Worm (Caenorhabditis elegans) whole organism, early embryonic: ENCODE measurements around the gene ivph-3.

Source experiments
- B0310.2 ChIP-seq: sonication (generic microtip); optimal IDR thresholded peaks from 2 replicates; lab custom pipeline; 2016; ENCODE audit warnings: mild to moderate bottlenecking, missing genetic modification characterization, missing compliant biosample characterization
- F13C5.2 ChIP-seq: sonication (generic microtip); optimal IDR thresholded peaks from 2 replicates; lab custom pipeline; 2017; ENCODE audit warnings: mild to moderate bottlenecking, missing genetic modification characterization, inconsistent platforms, missing compliant biosample characterization
- aly-1 ChIP-seq: sonication (generic microtip); optimal IDR thresholded peaks from 2 replicates; lab custom pipeline; 2016; ENCODE audit warnings: missing genetic modification characterization, missing compliant biosample characterization
- ama-1 ChIP-seq: fragments of 150-350 bp; optimal IDR thresholded peaks from 2 replicates; lab custom pipeline; 2014
- ceh-13 ChIP-seq: fragments of 200-800 bp; sonication (Bioruptor generic); optimal IDR thresholded peaks from 2 replicates; lab custom pipeline; 2018; ENCODE audit warnings: mild to moderate bottlenecking, missing genetic modification characterization, missing compliant biosample characterization
- ceh-36 ChIP-seq: sonication (generic microtip); optimal IDR thresholded peaks from 2 replicates; lab custom pipeline; 2016; ENCODE audit warnings: missing genetic modification characterization, inconsistent platforms, missing compliant biosample characterization
- ets-7 ChIP-seq: sonication (generic microtip); optimal IDR thresholded peaks from 2 replicates; lab custom pipeline; 2016; ENCODE audit warnings: missing genotype, missing genetic modification characterization, missing compliant biosample characterization
- flt-1 ChIP-seq: fragments of 200-800 bp; sonication (Bioruptor generic); IDR thresholded peaks from 2 replicates; pipeline ENCODE4 v1.3.6; 2022; ENCODE audit warnings: missing genetic modification characterization, missing compliant biosample characterization
- hmbx-1 ChIP-seq: sonication (generic microtip); optimal IDR thresholded peaks from 2 replicates; lab custom pipeline; 2016; ENCODE audit warnings: mild to moderate bottlenecking, missing genetic modification characterization, missing compliant biosample characterization
- hmg-4 ChIP-seq: fragments of 200-800 bp; sonication (Bioruptor generic); optimal IDR thresholded peaks from 2 replicates; lab custom pipeline; 2018; ENCODE audit warnings: mild to moderate bottlenecking, missing genetic modification characterization, missing compliant biosample characterization
- hnd-1 ChIP-seq: sonication (generic microtip); optimal IDR thresholded peaks from 2 replicates; lab custom pipeline; 2016; ENCODE audit warnings: missing genetic modification characterization, missing compliant biosample characterization
- pes-1 ChIP-seq: fragments of 200-800 bp; sonication (Bioruptor generic); IDR thresholded peaks from 2 replicates; pipeline ENCODE4 v1.3.6; 2022; ENCODE audit warnings: missing genetic modification reagents, missing genetic modification characterization, missing compliant biosample characterization
- scrt-1 ChIP-seq: fragments of 200-800 bp; sonication (Bioruptor generic); IDR thresholded peaks from 2 replicates; pipeline ENCODE4 v1.3.6; 2022; ENCODE audit warnings: missing genetic modification characterization, missing compliant biosample characterization
- sea-1 ChIP-seq: fragments of 200-800 bp; sonication (Bioruptor generic); conservative IDR thresholded peaks from 2 replicates; pipeline ENCODE4 v1.3.6; 2022; ENCODE audit warnings: missing genetic modification characterization, missing compliant biosample characterization
- tbx-11 ChIP-seq: fragments of 200-800 bp; sonication (Bioruptor generic); IDR thresholded peaks from 2 replicates; pipeline ENCODE4 v1.3.6; 2022; ENCODE audit warnings: missing genetic modification characterization, missing compliant biosample characterization
- tbx-37 ChIP-seq: fragments of 200-800 bp; sonication (Bioruptor generic); conservative IDR thresholded peaks from 2 replicates; pipeline ENCODE4 v1.3.6; 2022; ENCODE audit warnings: missing genetic modification reagents, missing genetic modification characterization, missing compliant biosample characterization
- tra-4 ChIP-seq: sonication (generic microtip); optimal IDR thresholded peaks from 2 replicates; lab custom pipeline; 2017; ENCODE audit warnings: missing genetic modification characterization, missing compliant biosample characterization

Gene ivph-3

ce11 chrIV:3053428-3053827 lies at the start of gene ivph-3:
TSS of gene ivph-3 (plus strand) at chrIV:3053728.
- no peak for TF ChIP-seq tbx-11 (GFP tag; lab: Robert Waterston, UW)
- TF ChIP-seq sea-1 (GFP tag; lab: Robert Waterston, UW): no peak
- TF ChIP-seq ets-7: no peak
- no peak for TF ChIP-seq ama-1 (lab: Kevin White, UChicago)
- TF ChIP-seq flt-1 (GFP tag; lab: Robert Waterston, UW): no peak
- no peak for TF ChIP-seq hnd-1 (tag; lab: Kevin White, UChicago)
- TF ChIP-seq B0310.2 (tag; lab: Kevin White, UChicago): no peak
- no peak for TF ChIP-seq ceh-36 (tag; lab: Kevin White, UChicago)
- no peak for TF ChIP-seq pes-1 (GFP tag; lab: Robert Waterston, UW)
- TF ChIP-seq aly-1: no peak
- no peak for TF ChIP-seq F13C5.2 (tag; lab: Kevin White, UChicago)
- TF ChIP-seq tra-4 (tag; lab: Kevin White, UChicago): no peak
- no peak for TF ChIP-seq hmg-4 (GFP tag; lab: Kevin White, UChicago)
- no peak for TF ChIP-seq tbx-37
- TF ChIP-seq ceh-13 (GFP tag; lab: Kevin White, UChicago): no peak
- TF ChIP-seq scrt-1 (GFP tag; lab: Robert Waterston, UW): no peak
- TF ChIP-seq hmbx-1 (tag; lab: Kevin White, UChicago): no peak

- TF ChIP-seq ets-7 (no peak), ama-1 (lab: Kevin White, UChicago) (no peak), tbx-37 (no peak)
Measured at ce11 chrIV:3008828-3009227, 44.7 kb upstream of the ivph-3 start, which contains the start of gene Y54G2A.73. TSS of gene Y54G2A.73 (minus strand) at chrIV:3008892.

ce11 chrIV:3011647-3012046 lies 41.9 kb upstream of the ivph-3 start:
- no peak for TF ChIP-seq ceh-36 (tag; lab: Kevin White, UChicago)
- TF ChIP-seq F13C5.2 (tag; lab: Kevin White, UChicago): no peak
- no peak for TF ChIP-seq ets-7
- no peak for TF ChIP-seq tra-4 (tag; lab: Kevin White, UChicago)
- no peak for TF ChIP-seq flt-1 (GFP tag; lab: Robert Waterston, UW)
- TF ChIP-seq pes-1 (GFP tag; lab: Robert Waterston, UW): no peak
- no peak for TF ChIP-seq hmbx-1 (tag; lab: Kevin White, UChicago)
- TF ChIP-seq ceh-13 (GFP tag; lab: Kevin White, UChicago): no peak
- TF ChIP-seq aly-1: no peak
- TF ChIP-seq hmg-4 (GFP tag; lab: Kevin White, UChicago): no peak
- TF ChIP-seq hnd-1 (tag; lab: Kevin White, UChicago): no peak
- no peak for TF ChIP-seq ama-1 (lab: Kevin White, UChicago)
- TF ChIP-seq scrt-1 (GFP tag; lab: Robert Waterston, UW): no peak

- TF ChIP-seq pes-1 (GFP tag; lab: Robert Waterston, UW): no peak
- no peak for TF ChIP-seq sea-1 (GFP tag; lab: Robert Waterston, UW)
- no peak for TF ChIP-seq F13C5.2 (tag; lab: Kevin White, UChicago)
- no peak for TF ChIP-seq tra-4 (tag; lab: Kevin White, UChicago)
- TF ChIP-seq tbx-37: no peak
- no peak for TF ChIP-seq hmg-4 (GFP tag; lab: Kevin White, UChicago)
- TF ChIP-seq scrt-1 (GFP tag; lab: Robert Waterston, UW): no peak
- no peak for TF ChIP-seq ama-1 (lab: Kevin White, UChicago)
- no peak for TF ChIP-seq hnd-1 (tag; lab: Kevin White, UChicago)
- TF ChIP-seq ets-7: no peak
- no peak for TF ChIP-seq tbx-11 (GFP tag; lab: Robert Waterston, UW)
Measured at ce11 chrIV:3012374-3013142, 41.0 kb upstream of the ivph-3 start, which contains the start of the genes Y54G2A.28 and vrp-1. TSS of gene Y54G2A.28 (minus strand) at chrIV:3012421. TSS of gene vrp-1 (plus strand) at chrIV:3012587.

- TF ChIP-seq B0310.2 (tag; lab: Kevin White, UChicago) (no peak), ceh-36 (tag; lab: Kevin White, UChicago) (peak; percentile 3)
Measured at ce11 chrIV:3014610-3015009, 38.9 kb upstream of the ivph-3 start.

- no peak for TF ChIP-seq tra-4 (tag; lab: Kevin White, UChicago)
- no peak for TF ChIP-seq ceh-13 (GFP tag; lab: Kevin White, UChicago)
- TF ChIP-seq ceh-36 (tag; lab: Kevin White, UChicago): no peak
- TF ChIP-seq flt-1 (GFP tag; lab: Robert Waterston, UW): no peak
- TF ChIP-seq hnd-1 (tag; lab: Kevin White, UChicago): no peak
- TF ChIP-seq ama-1 (lab: Kevin White, UChicago): no peak
- TF ChIP-seq tbx-37: no peak
- no peak for TF ChIP-seq B0310.2 (tag; lab: Kevin White, UChicago)
- no peak for TF ChIP-seq tbx-11 (GFP tag; lab: Robert Waterston, UW)
- TF ChIP-seq scrt-1 (GFP tag; lab: Robert Waterston, UW): no peak
- no peak for TF ChIP-seq hmg-4 (GFP tag; lab: Kevin White, UChicago)
- no peak for TF ChIP-seq ets-7
- TF ChIP-seq hmbx-1 (tag; lab: Kevin White, UChicago): no peak
Measured at ce11 chrIV:3016202-3016601, 37.3 kb upstream of the ivph-3 start.

- TF ChIP-seq ama-1 (lab: Kevin White, UChicago) (no peak), scrt-1 (GFP tag; lab: Robert Waterston, UW) (no peak), pes-1 (GFP tag; lab: Robert Waterston, UW) (no peak), aly-1 (no peak), hmg-4 (GFP tag; lab: Kevin White, UChicago) (no peak), B0310.2 (tag; lab: Kevin White, UChicago) (no peak), hmbx-1 (tag; lab: Kevin White, UChicago) (no peak)
Measured at ce11 chrIV:3018588-3018987, 34.9 kb upstream of the ivph-3 start.
